Fruit fly (Drosophila melanogaster) whole organism, wandering third instar larva: ENCODE results near the gene Gbeta5.

Experiments used
- Myc ChIP-seq: fragments of >200 bp; optimal IDR thresholded peaks from 2 replicates; lab custom pipeline; 2017
- OdsH ChIP-seq: fragments of 200-800 bp; sonication (Bioruptor generic); optimal IDR thresholded peaks from 2 replicates; lab custom pipeline; 2016; ENCODE audit warnings: missing biosample characterization, mild to moderate bottlenecking, missing genetic modification characterization
- ey ChIP-seq: fragments of 200-800 bp; sonication (Bioruptor generic); optimal IDR thresholded peaks from 2 replicates; lab custom pipeline; 2016; ENCODE audit warnings: missing biosample characterization, missing genetic modification characterization
- foxo ChIP-seq, 2 experiments: fragments of 200-800 bp; sonication (Bioruptor generic); optimal IDR thresholded peaks; 2 replicates in 1 of 2; 3 replicates in 1 of 2; lab custom pipeline; 2016 to 2017; ENCODE audit warnings: missing biosample characterization in 2 of 2, missing genetic modification characterization in 2 of 2
- pan ChIP-seq: fragments of >200 bp; optimal IDR thresholded peaks from 2 replicates; lab custom pipeline; 2017
- tai ChIP-seq: sonication (Bioruptor generic); optimal IDR thresholded peaks from 2 replicates; lab custom pipeline; 2016; ENCODE audit warnings: missing biosample characterization, missing genetic modification characterization

The Gbeta5 gene

DNA sequence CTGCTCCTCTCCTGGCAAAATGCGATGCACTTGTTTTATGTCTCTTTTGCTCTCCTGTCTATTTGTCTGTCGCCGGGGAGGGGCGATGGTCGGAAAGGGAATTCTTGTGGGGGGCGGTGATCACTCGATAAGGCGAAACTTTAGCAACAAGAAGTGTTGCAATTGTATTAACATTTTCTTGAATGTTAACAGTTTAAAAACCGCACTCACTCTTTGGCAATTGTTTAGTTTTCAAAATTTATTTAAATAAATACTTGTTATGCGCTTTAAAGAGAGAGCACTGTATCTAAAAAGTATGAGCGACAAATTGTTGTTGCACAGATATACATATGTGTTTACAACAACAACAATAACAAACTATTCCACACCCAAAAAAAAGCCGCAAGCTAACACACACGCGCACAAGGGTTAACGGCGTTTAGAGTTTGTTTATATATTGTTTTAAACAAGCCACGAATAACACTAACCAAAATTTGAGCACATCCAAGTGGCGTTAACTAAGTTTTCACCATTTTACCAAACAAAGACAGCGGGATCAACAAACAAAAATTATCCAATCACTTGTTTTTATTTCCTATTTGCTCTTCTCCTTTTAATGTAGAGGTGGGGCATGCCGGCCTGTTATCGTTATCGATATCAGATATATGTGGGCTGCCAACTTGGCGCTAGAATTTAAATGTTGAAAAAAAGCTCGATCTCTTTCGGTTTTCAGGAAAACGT, 50.4 kb downstream of the Gbeta5 start, which contains the start of gene CG2258 (continued):
- no peak for TF ChIP-seq pan (lab: Kevin White, UChicago)
- TF ChIP-seq tai (GFP tag; lab: Kevin White, UChicago) = no peak
- peak in 1 of 2 experiments; percentile 65 for TF ChIP-seq foxo (GFP tag; optimal IDR thresholded peaks at IDR 0.05; lab: Kevin White, UChicago)

DNA sequence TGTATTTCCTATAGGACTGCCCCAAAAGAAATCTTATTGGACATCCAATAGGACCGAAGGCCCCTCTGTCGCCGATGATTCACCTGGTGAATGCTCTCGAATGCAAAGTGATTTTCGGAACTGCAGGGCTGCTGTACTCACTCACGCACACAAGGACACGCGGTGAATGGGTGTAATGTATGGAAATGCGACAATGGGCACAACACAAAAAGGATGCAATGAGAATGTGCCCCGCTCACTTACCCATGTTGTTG, 51.3 kb downstream of the Gbeta5 start:
- no peak for TF ChIP-seq ey (GFP tag; lab: Kevin White, UChicago)
- no peak for TF ChIP-seq Myc (lab: Kevin White, UChicago)
- TF ChIP-seq OdsH (GFP tag; lab: Kevin White, UChicago) = no peak
- TF ChIP-seq, all 38 proteins: peak for 0
